Worm (Caenorhabditis elegans): Measurements from ENCODE around the gene unc-64.
A peak's percentile ranks its signal among the peaks of the same experiment; 100 is the strongest.

The unc-64 gene

DNA sequence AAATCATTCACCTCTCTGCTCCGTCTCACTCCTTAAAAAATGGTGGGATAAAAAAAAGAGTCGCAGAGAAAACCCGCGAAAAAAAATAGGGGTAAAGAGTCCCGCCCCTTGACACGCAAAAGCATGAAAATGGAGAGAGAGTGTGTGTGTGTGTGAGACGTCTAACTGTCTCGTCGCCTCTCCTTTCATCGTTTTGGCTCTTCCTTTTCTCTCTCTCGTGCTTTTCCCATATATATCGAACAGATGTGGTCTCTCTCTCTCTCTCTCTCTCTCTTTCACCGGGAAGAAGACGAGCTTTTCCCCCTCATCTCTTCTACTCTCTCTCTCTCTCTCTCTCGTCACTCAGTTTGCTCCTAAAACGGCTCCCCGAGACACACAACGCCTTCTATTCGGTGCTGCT is 1.3 kb upstream of the unc-64 start (continued):
- TF ChIP-seq jun-1 (tag; optimal IDR thresholded peaks at IDR 0.05): peak; percentile 46
- peak; percentile 24 for TF ChIP-seq lir-3 (tag; optimal IDR thresholded peaks at IDR 0.05; ENCODE audit: poor library complexity)
- peak; percentile 85 for TF ChIP-seq nhr-47 (tag; optimal IDR thresholded peaks at IDR 0.05)
- TF ChIP-seq mep-1 (tag; optimal IDR thresholded peaks at IDR 0.05): peak; percentile 5
- no peak for TF ChIP-seq alr-1 (tag; optimal IDR thresholded peaks at IDR 0.05; ENCODE audit: borderline replicate concordance)
- TF ChIP-seq dpl-1 (GFP tag; optimal IDR thresholded peaks at IDR 0.05): peak; percentile 31 to 45 (median 37)
- TF ChIP-seq snpc-4 (tag; optimal IDR thresholded peaks at IDR 0.05): peak; percentile 20
- no peak for TF ChIP-seq ama-1 (optimal IDR thresholded peaks at IDR 0.05)
- TF ChIP-seq egl-27 (tag; optimal IDR thresholded peaks at IDR 0.05): peak in 1 of 2 experiments; percentile 25
- no peak for TF ChIP-seq ceh-90 (tag; optimal IDR thresholded peaks at IDR 0.05)
- TF ChIP-seq nhr-20 (tag; optimal IDR thresholded peaks at IDR 0.05): peak; percentile 44
- TF ChIP-seq ceh-88 (GFP tag; IDR thresholded peaks at IDR 0.05): no peak
- no peak for TF ChIP-seq hlh-17 (GFP tag; optimal IDR thresholded peaks at IDR 0.05; ENCODE audit: borderline replicate concordance)
- peak; percentile 55 for TF ChIP-seq xbp-1 (tag; optimal IDR thresholded peaks at IDR 0.05)
- peak; percentile 19 to 72 (median 68) for TF ChIP-seq ceh-82 (tag; optimal IDR thresholded peaks at IDR 0.05)
- TF ChIP-seq C34B4.2 (tag; optimal IDR thresholded peaks at IDR 0.05): no peak
- TF ChIP-seq nhr-71 (tag; optimal IDR thresholded peaks at IDR 0.05): peak; percentile 89
- peak in 1 of 2 experiments; percentile 64 for TF ChIP-seq ztf-11 (tag; optimal IDR thresholded peaks at IDR 0.05)
- no peak for TF ChIP-seq nhr-11 (tag; optimal IDR thresholded peaks at IDR 0.05)
- TF ChIP-seq tlp-1 (tag; optimal IDR thresholded peaks at IDR 0.05): no peak
- TF ChIP-seq snu-23 (GFP tag; optimal IDR thresholded peaks at IDR 0.05): peak; percentile 82
- peak; percentile 65 for TF ChIP-seq fos-1 (tag; optimal IDR thresholded peaks at IDR 0.05)
- peak; percentile 37 for TF ChIP-seq rnt-1 (tag; optimal IDR thresholded peaks at IDR 0.05)
- TF ChIP-seq fkh-10 (GFP tag; optimal IDR thresholded peaks at IDR 0.05): peak; percentile 88
- TF ChIP-seq sox-4 (tag; optimal IDR thresholded peaks at IDR 0.05): no peak
- TF ChIP-seq lin-15B (tag; optimal IDR thresholded peaks at IDR 0.05): no peak
- TF ChIP-seq isw-1 (GFP tag; IDR thresholded peaks at IDR 0.05): peak; percentile 61
- peak in 1 of 2 experiments; percentile 47 for TF ChIP-seq mdl-1 (tag; optimal IDR thresholded peaks at IDR 0.05)
- peak; percentile 30 for TF ChIP-seq ceh-8 (GFP tag; optimal IDR thresholded peaks at IDR 0.05)
- TF ChIP-seq unc-62 (GFP tag; optimal IDR thresholded peaks at IDR 0.05): no peak
- TF ChIP-seq lin-14 (GFP tag; optimal IDR thresholded peaks at IDR 0.05): peak; percentile 95
- TF ChIP-seq aly-2 (tag; optimal IDR thresholded peaks at IDR 0.05): no peak
- TF ChIP-seq lin-13 (GFP tag; optimal IDR thresholded peaks at IDR 0.05): peak; percentile 66
- TF ChIP-seq blmp-1 (tag; optimal IDR thresholded peaks at IDR 0.05): no peak
- peak; percentile 48 for TF ChIP-seq nhr-19 (GFP tag; conservative IDR thresholded peaks at IDR 0.05)
- TF ChIP-seq nhr-84 (tag; optimal IDR thresholded peaks at IDR 0.05): no peak
- no peak for TF ChIP-seq hpl-2 (GFP tag; optimal IDR thresholded peaks at IDR 0.05)
- no peak for TF ChIP-seq unc-98 (GFP tag; IDR thresholded peaks at IDR 0.05)
- no peak for TF ChIP-seq ets-5 (GFP tag; IDR thresholded peaks at IDR 0.05)
- peak; percentile 3 for TF ChIP-seq zag-1 (tag; optimal IDR thresholded peaks at IDR 0.05)
- peak; percentile 83 for TF ChIP-seq tbx-2 (tag; optimal IDR thresholded peaks at IDR 0.05)
- no peak for TF ChIP-seq efl-3 (GFP tag; optimal IDR thresholded peaks at IDR 0.05)
- TF ChIP-seq aha-1 (tag; optimal IDR thresholded peaks at IDR 0.05): no peak
- no peak for TF ChIP-seq nhr-85 (tag)
- peak; percentile 2 for TF ChIP-seq C16A3.4 (tag; optimal IDR thresholded peaks at IDR 0.05)
- peak; percentile 63 for TF ChIP-seq ztf-4 (tag; optimal IDR thresholded peaks at IDR 0.05)
- TF ChIP-seq irx-1 (tag; optimal IDR thresholded peaks at IDR 0.05): peak; percentile 52
- TF ChIP-seq unc-86 (tag; optimal IDR thresholded peaks at IDR 0.05): peak; percentile 90
- TF ChIP-seq mef-2 (tag; optimal IDR thresholded peaks at IDR 0.05): no peak
- peak; percentile 97 for TF ChIP-seq fkh-8 (tag; optimal IDR thresholded peaks at IDR 0.05)
- TF ChIP-seq ces-1 (GFP tag; optimal IDR thresholded peaks at IDR 0.05): no peak
- TF ChIP-seq lin-39 (tag; optimal IDR thresholded peaks at IDR 0.05): no peak
- TF ChIP-seq swsn-7 (tag; optimal IDR thresholded peaks at IDR 0.05): peak; percentile 84
